Fruit fly (Drosophila melanogaster): Measurements from ENCODE around the gene CG1090.

Gene CG1090

DNA sequence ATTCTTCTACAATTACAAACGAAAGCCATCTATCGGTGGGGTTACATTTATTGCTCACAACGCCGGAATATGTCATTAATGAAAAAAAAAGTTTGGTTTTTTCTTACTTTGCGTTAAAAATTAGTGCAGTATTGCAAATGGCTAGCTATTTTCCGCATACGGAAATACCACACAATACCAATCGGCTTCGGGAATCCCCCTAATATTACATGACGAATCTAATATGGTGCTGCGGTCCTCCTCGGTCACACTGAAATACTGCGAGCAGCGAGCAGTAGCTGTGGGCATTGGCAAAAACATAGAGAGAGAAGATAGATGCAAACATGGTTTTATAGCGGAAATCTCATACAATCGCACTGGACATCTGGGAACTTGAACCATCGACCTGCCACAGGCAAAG, 27.8 kb downstream of the CG1090 start, which contains the start of gene tub (continued):
- TF ChIP-seq Sox100B (GFP tag; optimal IDR thresholded peaks at IDR 0.05) = no peak
- peak; percentile 43; the same call in 1 of the 2 replicates for TF ChIP-seq Dip2 (GFP tag; IDR thresholded peaks at IDR 0.05)
- no peak for TF ChIP-seq CG13894 (tag; optimal IDR thresholded peaks at IDR 0.05)
- TF ChIP-seq emc (GFP tag; optimal IDR thresholded peaks at IDR 0.05) = peak; percentile 1
- TF ChIP-seq CG6813 (GFP tag; optimal IDR thresholded peaks at IDR 0.05) = no peak
- no peak; the same call in 1 of the 3 replicates for TF ChIP-seq CG17361 (GFP tag; IDR thresholded peaks at IDR 0.05)
- TF ChIP-seq inv (GFP tag; IDR thresholded peaks at IDR 0.05; ENCODE audit: partially characterized antibody) = no peak
- peak; percentile 11 for TF ChIP-seq CG34376 (GFP tag; optimal IDR thresholded peaks at IDR 0.05)
- no peak; the same call in 1 of the 2 replicates for TF ChIP-seq sob (GFP tag; IDR thresholded peaks at IDR 0.05)
- TF ChIP-seq CG15514 (GFP tag; optimal IDR thresholded peaks at IDR 0.05) = peak; percentile 73
- TF ChIP-seq insv (GFP tag; optimal IDR thresholded peaks at IDR 0.05) = peak in 1 of 2 experiments; percentile 8
- peak; percentile 31 for TF ChIP-seq gro (GFP tag; optimal IDR thresholded peaks at IDR 0.05)
- peak; percentile 37; the same call in 1 of the 3 replicates for TF ChIP-seq Dbx (GFP tag; IDR thresholded peaks at IDR 0.05)
- no peak for TF ChIP-seq Hr51 (GFP tag; optimal IDR thresholded peaks at IDR 0.05)
- TF ChIP-seq H15 (GFP tag; IDR thresholded peaks at IDR 0.05) = no peak
- TF ChIP-seq mld (GFP tag; IDR thresholded peaks at IDR 0.05; ENCODE audit: partially characterized antibody) = no peak
- TF ChIP-seq aop (GFP tag; IDR thresholded peaks at IDR 0.05) = no peak
- TF ChIP-seq CG8089 (GFP tag; optimal IDR thresholded peaks at IDR 0.05) = peak; percentile 1
- TF ChIP-seq CG1603 (tag; optimal IDR thresholded peaks at IDR 0.05) = peak; percentile 77
- TF ChIP-seq ab (GFP tag; optimal IDR thresholded peaks at IDR 0.05) = no peak
- no peak for TF ChIP-seq schlank (tag; optimal IDR thresholded peaks at IDR 0.05)
- no peak for TF ChIP-seq Ets65A (GFP tag)
- TF ChIP-seq vnd (GFP tag; IDR thresholded peaks at IDR 0.05; ENCODE audit: partially characterized antibody) = no peak
- peak; percentile 47 for TF ChIP-seq Dref (GFP tag; IDR thresholded peaks at IDR 0.05)
- peak; percentile 12 for TF ChIP-seq pum (GFP tag; optimal IDR thresholded peaks at IDR 0.05)
- peak; percentile 65 for TF ChIP-seq CG2120 (GFP tag; optimal IDR thresholded peaks at IDR 0.05)
- TF ChIP-seq hth (optimal IDR thresholded peaks at IDR 0.05) = no peak
- no peak for TF ChIP-seq Oli (tag; optimal IDR thresholded peaks at IDR 0.05)
- TF ChIP-seq CG18619 (GFP tag; optimal IDR thresholded peaks at IDR 0.05) = no peak
- TF ChIP-seq Rx (GFP tag; IDR thresholded peaks at IDR 0.05) = no peak
- no peak for TF ChIP-seq CG4360 (GFP tag; IDR thresholded peaks at IDR 0.05)
- no peak for TF ChIP-seq CG11696 (GFP tag; IDR thresholded peaks at IDR 0.05)
- no peak for TF ChIP-seq ash1 (GFP tag; optimal IDR thresholded peaks at IDR 0.05)
- peak; percentile 30 for TF ChIP-seq CG11398 (GFP tag; optimal IDR thresholded peaks at IDR 0.05)
- TF ChIP-seq CG31224 (GFP tag; IDR thresholded peaks at IDR 0.05) = no peak
- 0 out of 2 replicates have a peak, but pooled peaks have one; percentile 23 for TF ChIP-seq CG4730 (GFP tag; IDR thresholded peaks at IDR 0.05)
- TF ChIP-seq E2f1 (GFP tag; IDR thresholded peaks at IDR 0.05) = no peak
- peak; percentile 23 for TF ChIP-seq CG7786 (GFP tag; optimal IDR thresholded peaks at IDR 0.05)
- TF ChIP-seq Ets97D (GFP tag; optimal IDR thresholded peaks at IDR 0.05) = peak; percentile 66
- TF ChIP-seq Six4 (GFP tag; optimal IDR thresholded peaks at IDR 0.05) = peak; percentile 27
- TF ChIP-seq CG11456 (GFP tag; IDR thresholded peaks at IDR 0.05) = no peak; the same call in none of the 3 replicates
- TF ChIP-seq CG10654 (GFP tag; optimal IDR thresholded peaks at IDR 0.05) = no peak
- TF ChIP-seq gt (GFP tag; IDR thresholded peaks at IDR 0.05) = no peak
- peak; percentile 91 for TF ChIP-seq CG10431 (GFP tag; optimal IDR thresholded peaks at IDR 0.05)
- no peak for TF ChIP-seq CG7271 (tag; optimal IDR thresholded peaks at IDR 0.05)
- peak; percentile 24 for TF ChIP-seq CG4820 (GFP tag; optimal IDR thresholded peaks at IDR 0.05)
- TF ChIP-seq CG3407 (GFP tag; optimal IDR thresholded peaks at IDR 0.05) = no peak
- peak; percentile 32 for TF ChIP-seq psq (GFP tag; optimal IDR thresholded peaks at IDR 0.05)
- peak; percentile 8 for TF ChIP-seq CG31388 (GFP tag; optimal IDR thresholded peaks at IDR 0.05)
- TF ChIP-seq CG4282 (GFP tag; optimal IDR thresholded peaks at IDR 0.05) = no peak
- TF ChIP-seq hb (GFP tag; IDR thresholded peaks at IDR 0.05; ENCODE audit: partially characterized antibody) = no peak
- peak; percentile 91 for TF ChIP-seq phol (tag; optimal IDR thresholded peaks at IDR 0.05)

Data from whole organism, embryonic.